Fruit fly (Drosophila melanogaster) whole organism, embryonic: ENCODE data around the gene mal.

Source experiments
- CG11456 ChIP-seq: fragments of 200-800 bp; sonication (Bioruptor generic); IDR thresholded peaks from 3 replicates; pipeline ENCODE4 v1.3.6; 2022; ENCODE audit warnings: missing biosample characterization, missing genetic modification characterization
- CG15073 ChIP-seq: fragments of 200-800 bp; sonication (Bioruptor generic); optimal IDR thresholded peaks from 2 replicates; lab custom pipeline; 2016; ENCODE audit warnings: missing biosample characterization, missing genetic modification characterization
- CG5953 ChIP-seq: fragments of 200-800 bp; sonication (Bioruptor generic); IDR thresholded peaks from 2 replicates; pipeline ENCODE4 v1.3.6; 2022; ENCODE audit warnings: missing biosample characterization, missing genetic modification characterization
- CG8388 ChIP-seq: fragments of 200-800 bp; sonication (Bioruptor generic); optimal IDR thresholded peaks from 2 replicates; lab custom pipeline; 2019; ENCODE audit warnings: missing biosample characterization, mild to moderate bottlenecking, missing genetic modification characterization, moderate library complexity
- CG8765 ChIP-seq: fragments of 200-800 bp; sonication (Bioruptor generic); IDR thresholded peaks from 2 replicates; pipeline ENCODE4 v1.3.6; 2022; ENCODE audit warnings: missing biosample characterization, missing genetic modification characterization
- CG9437 ChIP-seq: fragments of 200-800 bp; sonication (Bioruptor generic); optimal IDR thresholded peaks from 2 replicates; lab custom pipeline; 2018; ENCODE audit warnings: missing biosample characterization, mild to moderate bottlenecking, missing genetic modification characterization
- CG9609 ChIP-seq: fragments of 200-800 bp; sonication (Bioruptor generic); optimal IDR thresholded peaks from 3 replicates; lab custom pipeline; 2016; ENCODE audit warnings: missing biosample characterization, missing genetic modification characterization
- Dip3 ChIP-seq: fragments of 200-800 bp; sonication (Bioruptor generic); optimal IDR thresholded peaks from 3 replicates; lab custom pipeline; 2016; ENCODE audit warnings: missing biosample characterization, missing genetic modification characterization
- Elba2 ChIP-seq: fragments of 200-800 bp; sonication (Bioruptor generic); optimal IDR thresholded peaks from 3 replicates; lab custom pipeline; 2016; ENCODE audit warnings: missing biosample characterization, missing genetic modification characterization
- Scr ChIP-seq: fragments of 200-800 bp; sonication (Bioruptor generic); IDR thresholded peaks from 2 replicates; pipeline ENCODE4 v1.3.6; 2022; ENCODE audit warnings: missing biosample characterization, missing genetic modification characterization; ENCODE audit not compliant: partially characterized antibody
- chinmo ChIP-seq: fragments of 200-800 bp; sonication (Bioruptor generic); IDR thresholded peaks from 4 replicates; pipeline ENCODE4 v1.3.6; 2022; ENCODE audit warnings: missing biosample characterization, missing genetic modification characterization; ENCODE audit not compliant: partially characterized antibody
- crol ChIP-seq: fragments of 200-800 bp; sonication (Bioruptor generic); IDR thresholded peaks from 2 replicates; pipeline ENCODE4 v1.3.6; 2022; ENCODE audit warnings: missing biosample characterization, missing genetic modification characterization
- stwl ChIP-seq: fragments of 200-800 bp; sonication (Bioruptor generic); optimal IDR thresholded peaks from 3 replicates; lab custom pipeline; 2018; ENCODE audit warnings: missing biosample characterization, mild to moderate bottlenecking, missing genetic modification characterization, moderate library complexity
- trh ChIP-seq: fragments of 200-800 bp; sonication (Bioruptor generic); optimal IDR thresholded peaks from 2 replicates; lab custom pipeline; 2016; ENCODE audit warnings: missing biosample characterization, missing genetic modification characterization

dm6 chrX:20434534-20434933 lies 5.1 kb downstream of the mal start:
- no peak for TF ChIP-seq stwl (tag; lab: Kevin White, UChicago)
- no peak for TF ChIP-seq crol (GFP tag; lab: Robert Waterston, UW)
- TF ChIP-seq Scr (GFP tag; lab: Robert Waterston, UW) = no peak
- no peak for TF ChIP-seq CG8388 (GFP tag; lab: Kevin White, UChicago)
- no peak for TF ChIP-seq CG15073 (GFP tag; lab: Kevin White, UChicago)
- no peak for TF ChIP-seq trh
- TF ChIP-seq CG8765 (GFP tag; lab: Robert Waterston, UW) = no peak
- no peak for TF ChIP-seq CG11456
- no peak for TF ChIP-seq CG9609 (GFP tag; lab: Kevin White, UChicago)
- TF ChIP-seq chinmo (GFP tag; lab: Robert Waterston, UW) = no peak
- TF ChIP-seq CG5953 (GFP tag; lab: Robert Waterston, UW) = no peak
- no peak for TF ChIP-seq CG9437 (GFP tag; lab: Kevin White, UChicago)
- no peak for TF ChIP-seq Elba2 (GFP tag; lab: Kevin White, UChicago)
- TF ChIP-seq Dip3 (GFP tag; lab: Kevin White, UChicago) = no peak
